Worm (Caenorhabditis elegans): ENCODE data around the gene gcy-15.
"Not testable (repeated sequence)": the region's sequence is repeated elsewhere in the genome, so short reads cannot be mapped to it uniquely, and the experiment has no call there.

- not testable (repeated sequence) for TF ChIP-seq B0336.3 (GFP tag; IDR thresholded peaks at IDR 0.05); ceh-27 (GFP tag; optimal IDR thresholded peaks at IDR 0.05); snpc-4 (GFP tag; optimal IDR thresholded peaks at IDR 0.05); snpc-4 (tag; optimal IDR thresholded peaks at IDR 0.05); ceh-79 (tag; optimal IDR thresholded peaks at IDR 0.05); nhr-179 (tag; optimal IDR thresholded peaks at IDR 0.05); nfyb-1 (GFP tag; IDR thresholded peaks at IDR 0.05); cebp-1 (GFP tag; IDR thresholded peaks at IDR 0.05); cebp-1 (tag; optimal IDR thresholded peaks at IDR 0.05); hlh-12 (tag; optimal IDR thresholded peaks at IDR 0.05); efl-1 (GFP tag; optimal IDR thresholded peaks at IDR 0.05); madf-10 (tag; optimal IDR thresholded peaks at IDR 0.05)
Observed at ce11 chrII:3191544-3191943, 5.3 kb downstream of the gcy-15 start, which contains the start of gene Y27F2A.9.
